Fruit fly (Drosophila melanogaster) whole organism, embryonic: ENCODE data around the gene Cpr5C.

Experiments
- Ada2b ChIP-seq: fragments of 200-800 bp; sonication (Bioruptor generic); IDR thresholded peaks from 2 replicates; pipeline ENCODE4 v1.3.6; 2022; ENCODE audit warnings: missing biosample characterization, missing genetic modification characterization
- CG10147 ChIP-seq: fragments of 200-800 bp; sonication (Bioruptor generic); optimal IDR thresholded peaks from 2 replicates; lab custom pipeline; 2019; ENCODE audit warnings: missing biosample characterization, mild to moderate bottlenecking, missing genetic modification characterization, moderate library complexity
- CG10209 ChIP-seq: fragments of 200-800 bp; sonication (Bioruptor generic); optimal IDR thresholded peaks from 3 replicates; lab custom pipeline; 2017; ENCODE audit warnings: missing biosample characterization, mild to moderate bottlenecking, missing genetic modification characterization, missing genetic modification reagents
- CG10274 ChIP-seq: fragments of 200-800 bp; sonication (Bioruptor generic); optimal IDR thresholded peaks from 3 replicates; lab custom pipeline; 2017; ENCODE audit warnings: missing biosample characterization, mild to moderate bottlenecking, missing genetic modification characterization
- CG10321 ChIP-seq: fragments of 200-800 bp; sonication (Bioruptor generic); IDR thresholded peaks from 2 replicates; pipeline ENCODE4 v1.3.6; 2022; ENCODE audit warnings: missing biosample characterization, missing genetic modification characterization
- CG10431 ChIP-seq: fragments of 200-800 bp; sonication (Bioruptor generic); optimal IDR thresholded peaks from 3 replicates; lab custom pipeline; 2018; ENCODE audit warnings: missing biosample characterization, mild to moderate bottlenecking, missing genetic modification characterization
- CG11398 ChIP-seq: fragments of 200-800 bp; sonication (Bioruptor generic); optimal IDR thresholded peaks from 2 replicates; lab custom pipeline; 2016; ENCODE audit warnings: missing biosample characterization, missing genetic modification characterization
- CG13123 ChIP-seq: fragments of 200-800 bp; sonication (Bioruptor generic); optimal IDR thresholded peaks from 2 replicates; lab custom pipeline; 2016; ENCODE audit warnings: missing biosample characterization, missing genetic modification characterization
- CG13296 ChIP-seq: fragments of 200-800 bp; sonication (Bioruptor generic); optimal IDR thresholded peaks from 3 replicates; lab custom pipeline; 2018; ENCODE audit warnings: missing biosample characterization, mild to moderate bottlenecking, missing genetic modification characterization
- CG14050 ChIP-seq: fragments of 200-800 bp; sonication (Bioruptor generic); IDR thresholded peaks from 3 replicates; pipeline ENCODE4 v1.3.6; 2022; ENCODE audit warnings: missing biosample characterization, missing genetic modification characterization
- CG15269 ChIP-seq: fragments of 200-800 bp; sonication (Bioruptor generic); optimal IDR thresholded peaks from 2 replicates; lab custom pipeline; 2018; ENCODE audit warnings: missing biosample characterization, mild to moderate bottlenecking, missing genetic modification characterization, moderate library complexity
- CG15601 ChIP-seq: fragments of 200-800 bp; sonication (Bioruptor generic); optimal IDR thresholded peaks from 3 replicates; lab custom pipeline; 2019; ENCODE audit warnings: missing biosample characterization, mild to moderate bottlenecking, missing genetic modification characterization, moderate library complexity
- CG1603 ChIP-seq: fragments of 200-800 bp; sonication (Bioruptor generic); optimal IDR thresholded peaks from 2 replicates; lab custom pipeline; 2019; ENCODE audit warnings: missing biosample characterization, mild to moderate bottlenecking, missing genetic modification characterization, moderate library complexity
- CG1832 ChIP-seq: fragments of 200-800 bp; sonication (Bioruptor generic); optimal IDR thresholded peaks from 2 replicates; lab custom pipeline; 2017; ENCODE audit warnings: missing biosample characterization, mild to moderate bottlenecking, missing genetic modification characterization, inconsistent platforms
- CG2120 ChIP-seq: fragments of 200-800 bp; sonication (Bioruptor generic); optimal IDR thresholded peaks from 3 replicates; lab custom pipeline; 2016; ENCODE audit warnings: missing biosample characterization, missing genetic modification characterization
- CG2712 ChIP-seq: fragments of 200-800 bp; optimal IDR thresholded peaks from 3 replicates; lab custom pipeline; 2019; ENCODE audit warnings: missing biosample characterization, mild to moderate bottlenecking, missing genetic modification characterization, moderate library complexity
- CG3838 ChIP-seq: fragments of 200-800 bp; sonication (Bioruptor generic); optimal IDR thresholded peaks from 3 replicates; lab custom pipeline; 2016; ENCODE audit warnings: missing biosample characterization, missing genetic modification characterization
- CG3847 ChIP-seq: fragments of 200-800 bp; sonication (Bioruptor generic); IDR thresholded peaks from 2 replicates; pipeline ENCODE4 v1.3.6; 2022; ENCODE audit warnings: missing biosample characterization, missing genetic modification characterization
- CG6765 ChIP-seq: fragments of 200-800 bp; sonication (Bioruptor generic); optimal IDR thresholded peaks from 3 replicates; lab custom pipeline; 2017; ENCODE audit warnings: missing biosample characterization, mild to moderate bottlenecking, missing genetic modification characterization
- Doc3 ChIP-seq: fragments of 200-800 bp; sonication (Bioruptor generic); IDR thresholded peaks from 3 replicates; pipeline ENCODE4 v1.3.6; 2022; ENCODE audit warnings: missing biosample characterization, missing genetic modification characterization; ENCODE audit not compliant: partially characterized antibody
- Drgx ChIP-seq: fragments of 200-800 bp; sonication (Bioruptor generic); IDR thresholded peaks from 2 replicates; pipeline ENCODE4 v1.3.6; 2022; ENCODE audit warnings: missing biosample characterization, missing genetic modification characterization
- E2f2 ChIP-seq: fragments of 200-800 bp; sonication (Bioruptor generic); IDR thresholded peaks from 2 replicates; pipeline ENCODE4 v1.3.6; 2022; ENCODE audit warnings: missing biosample characterization, missing genetic modification characterization
- H15 ChIP-seq: fragments of 200-800 bp; sonication (Bioruptor generic); IDR thresholded peaks from 3 replicates; pipeline ENCODE4 v1.3.6; 2022; ENCODE audit warnings: missing biosample characterization, missing genetic modification characterization
- MTF-1 ChIP-seq: fragments of 200-800 bp; sonication (Bioruptor generic); optimal IDR thresholded peaks from 2 replicates; lab custom pipeline; 2018; ENCODE audit warnings: missing biosample characterization, mild to moderate bottlenecking, missing genetic modification characterization, borderline replicate concordance
- NC2β ChIP-seq: fragments of 200-800 bp; sonication (Bioruptor generic); optimal IDR thresholded peaks from 2 replicates; lab custom pipeline; 2016; ENCODE audit warnings: missing biosample characterization, missing genetic modification characterization
- Scr ChIP-seq: fragments of 200-800 bp; sonication (Bioruptor generic); IDR thresholded peaks from 2 replicates; pipeline ENCODE4 v1.3.6; 2022; ENCODE audit warnings: missing biosample characterization, missing genetic modification characterization; ENCODE audit not compliant: partially characterized antibody
- TFAM ChIP-seq: fragments of 200-800 bp; sonication (Bioruptor generic); optimal IDR thresholded peaks from 2 replicates; lab custom pipeline; 2017; ENCODE audit warnings: missing biosample characterization, missing genetic modification characterization, inconsistent platforms
- Vsx1 ChIP-seq: fragments of 200-800 bp; sonication (Bioruptor generic); optimal IDR thresholded peaks from 2 replicates; lab custom pipeline; 2017; ENCODE audit warnings: missing biosample characterization, mild to moderate bottlenecking, missing genetic modification characterization, missing genetic modification reagents
- Xrp1 ChIP-seq: fragments of 200-800 bp; sonication (Bioruptor generic); IDR thresholded peaks from 2 replicates; pipeline ENCODE4 v1.3.6; 2022; ENCODE audit warnings: missing biosample characterization, missing genetic modification characterization
- YL-1 ChIP-seq: fragments of 200-800 bp; sonication (Bioruptor generic); optimal IDR thresholded peaks from 3 replicates; lab custom pipeline; 2017; ENCODE audit warnings: missing biosample characterization, mild to moderate bottlenecking, missing genetic modification characterization
- br ChIP-seq: fragments of >200 bp; optimal IDR thresholded peaks from 2 replicates; lab custom pipeline; 2017
- chif ChIP-seq, 2 experiments: fragments of 200-800 bp; sonication (Bioruptor generic); optimal IDR thresholded peaks; 3 replicates each; lab custom pipeline; 2016; ENCODE audit warnings: missing biosample characterization in 2 of 2, missing genetic modification characterization in 2 of 2
- dpn ChIP-seq, 2 experiments: fragments of 200-800 bp; sonication (Bioruptor generic); optimal IDR thresholded peaks; 3 replicates each; lab custom pipeline; 2016; ENCODE audit warnings: missing biosample characterization in 2 of 2, missing genetic modification characterization in 2 of 2
- ewg ChIP-seq: fragments of 200-800 bp; sonication (Bioruptor generic); optimal IDR thresholded peaks from 3 replicates; lab custom pipeline; 2017; ENCODE audit warnings: mild to moderate bottlenecking, missing biosample characterization, missing genetic modification reagents, missing genetic modification characterization
- eyg ChIP-seq: fragments of 200-800 bp; sonication (Bioruptor generic); optimal IDR thresholded peaks from 3 replicates; lab custom pipeline; 2016; ENCODE audit warnings: missing biosample characterization, missing genetic modification characterization
- fd102C ChIP-seq: fragments of 200-800 bp; sonication (Bioruptor generic); optimal IDR thresholded peaks from 2 replicates; lab custom pipeline; 2018; ENCODE audit warnings: missing biosample characterization, mild to moderate bottlenecking, missing genetic modification characterization, moderate library complexity
- gfzf ChIP-seq: fragments of 200-800 bp; sonication (Bioruptor generic); optimal IDR thresholded peaks from 2 replicates; lab custom pipeline; 2016; ENCODE audit warnings: missing biosample characterization, mild to moderate bottlenecking, missing genetic modification characterization, moderate library complexity
- jing ChIP-seq: fragments of 200-800 bp; sonication (Bioruptor generic); optimal IDR thresholded peaks from 2 replicates; lab custom pipeline; 2018; ENCODE audit warnings: missing biosample characterization, mild to moderate bottlenecking, missing genetic modification characterization
- onecut ChIP-seq: fragments of 200-800 bp; sonication (Bioruptor generic); IDR thresholded peaks from 2 replicates; pipeline ENCODE4 v1.3.6; 2022; ENCODE audit warnings: missing biosample characterization, missing genetic modification characterization
- org-1 ChIP-seq: fragments of 200-800 bp; sonication (Bioruptor generic); optimal IDR thresholded peaks from 2 replicates; lab custom pipeline; 2017; ENCODE audit warnings: missing biosample characterization, missing genetic modification characterization
- peb ChIP-seq: fragments of 200-800 bp; sonication (Bioruptor generic); IDR thresholded peaks from 2 replicates; pipeline ENCODE4 v1.3.6; 2022; ENCODE audit warnings: missing biosample characterization, missing genetic modification characterization
- pho ChIP-seq: fragments of 200-800 bp; sonication (Bioruptor generic); optimal IDR thresholded peaks from 2 replicates; lab custom pipeline; 2016; ENCODE audit warnings: missing biosample characterization, missing genetic modification characterization
- prd ChIP-seq, 3 experiments: fragments of >200 bp in 2 of 3; fragments of 200-800 bp in 1 of 3; sonication (Bioruptor generic) in 1 of 3; optimal IDR thresholded peaks in 2 of 3; IDR thresholded peaks in 1 of 3; 2 replicates in 2 of 3; 3 replicates in 1 of 3; pipeline versions ENCODE4 v1.3.6 to Lab custom; 2017 to 2022; ENCODE audit warnings: missing biosample characterization in 1 of 3, missing genetic modification characterization in 1 of 3
- sens ChIP-seq: fragments of 200-800 bp; sonication (Bioruptor generic); peaks from one replicate; lab custom pipeline; 2016; ENCODE audit warnings: missing biosample characterization, missing genetic modification characterization
- sisA ChIP-seq: fragments of 200-800 bp; sonication (Bioruptor generic); IDR thresholded peaks from 2 replicates; pipeline ENCODE4 v1.3.6; 2022; ENCODE audit warnings: missing biosample characterization, missing genetic modification characterization
- zfh1 ChIP-seq: fragments of 200-800 bp; sonication (Bioruptor generic); IDR thresholded peaks from 3 replicates; pipeline ENCODE4 v1.3.6; 2022; ENCODE audit warnings: missing biosample characterization, missing genetic modification characterization

Gene Cpr5C

DNA sequence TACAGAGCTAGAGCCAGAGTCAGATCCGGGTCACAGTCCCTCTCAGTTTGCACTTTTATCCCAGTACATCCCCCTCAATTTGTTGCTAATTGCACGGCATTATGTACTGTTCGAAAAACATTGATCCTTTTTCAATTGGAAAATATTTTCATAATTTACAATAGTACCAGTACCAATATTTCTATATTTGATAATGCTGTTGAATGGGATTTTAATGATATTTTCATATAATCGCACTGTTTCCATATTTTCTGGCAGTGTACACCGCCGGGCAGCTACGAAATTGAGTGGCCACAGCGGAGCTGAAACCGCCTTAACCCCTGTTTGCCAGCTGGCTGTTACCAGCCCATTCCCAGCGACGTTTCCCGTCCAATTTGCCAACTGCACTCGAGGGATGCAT lies 3.8 kb upstream of the Cpr5C start:
- TF ChIP-seq CG6765 (GFP tag; lab: Kevin White, UChicago) (no peak), pho (GFP tag; lab: Kevin White, UChicago) (no peak), br (lab: Kevin White, UChicago) (no peak), CG11398 (GFP tag; lab: Kevin White, UChicago) (no peak), ewg (GFP tag; lab: Kevin White, UChicago) (no peak), zfh1 (0 out of 3 replicates have a peak, but pooled peaks have one; percentile 20), CG10431 (GFP tag; lab: Kevin White, UChicago) (no peak), CG1832 (no peak), Xrp1 (peak; percentile 15; the same call in 1 of the 2 replicates), CG10274 (no peak), YL-1 (GFP tag; lab: Kevin White, UChicago) (no peak), sisA (GFP tag; lab: Robert Waterston, UW) (no peak), gfzf (GFP tag; lab: Kevin White, UChicago) (no peak), CG10209 (GFP tag; lab: Kevin White, UChicago) (no peak), Doc3 (GFP tag; lab: Robert Waterston, UW) (no peak), CG1603 (tag; lab: Kevin White, UChicago) (no peak), chif (GFP tag; optimal IDR thresholded peaks at IDR 0.05; lab: Kevin White, UChicago) (no peak), NC2β (GFP tag; lab: Kevin White, UChicago) (no peak), peb (GFP tag; lab: Robert Waterston, UW) (no peak), E2f2 (GFP tag; lab: Robert Waterston, UW) (no peak), CG13296 (GFP tag; lab: Kevin White, UChicago) (no peak), fd102C (GFP tag; lab: Kevin White, UChicago) (no peak), TFAM (GFP tag; lab: Kevin White, UChicago) (no peak), Ada2b (GFP tag; lab: Robert Waterston, UW) (no peak), sens (GFP tag; lab: Kevin White, UChicago) (peak; percentile 72), CG2712 (tag; lab: Kevin White, UChicago) (peak; percentile 5), CG10321 (GFP tag; lab: Robert Waterston, UW) (no peak), Drgx (no peak), Scr (no peak), MTF-1 (GFP tag; lab: Kevin White, UChicago) (no peak), jing (no peak), CG2120 (GFP tag; lab: Kevin White, UChicago) (no peak), Vsx1 (GFP tag; lab: Kevin White, UChicago) (no peak), CG15601 (tag; lab: Kevin White, UChicago) (no peak), CG15269 (tag; lab: Kevin White, UChicago) (no peak), H15 (no peak), CG10147 (no peak), dpn (GFP tag; optimal IDR thresholded peaks at IDR 0.05; lab: Kevin White, UChicago) (no peak), CG3838 (GFP tag; lab: Kevin White, UChicago) (no peak), prd (optimal IDR thresholded peaks at IDR 0.05; lab: Kevin White, UChicago) (no peak), prd (GFP tag; IDR thresholded peaks at IDR 0.05; lab: Robert Waterston, UW) (peak; percentile 13; the same call in 1 of the 3 replicates), org-1 (GFP tag; lab: Kevin White, UChicago) (no peak)

DNA sequence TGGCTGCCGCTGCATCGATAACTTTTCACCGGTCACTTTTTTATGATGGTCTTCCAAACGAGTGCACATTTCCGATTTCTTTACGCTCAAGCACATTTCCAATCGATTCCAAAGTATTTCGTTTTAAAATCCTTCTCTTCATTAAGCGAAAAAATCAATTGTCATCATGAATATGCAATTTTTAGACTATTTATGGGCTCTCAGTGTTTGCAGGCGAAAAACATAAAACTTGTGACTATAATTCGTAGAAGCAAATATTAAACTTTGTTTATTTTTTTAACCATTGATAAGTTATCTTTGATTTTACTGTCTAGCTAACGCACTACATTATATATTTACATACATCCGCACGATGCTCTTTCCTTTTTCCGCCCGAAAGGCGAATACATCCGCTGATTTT lies 4.2 kb downstream of the Cpr5C start, which contains the start of gene Prosbeta2R1:
Prosbeta2R1 (plus strand) TSS at position 301 of the 400 bp plus-strand sequence.
- no peak for TF ChIP-seq CG14050 (GFP tag; lab: Robert Waterston, UW)
- no peak for TF ChIP-seq CG13123 (GFP tag; lab: Kevin White, UChicago)
- TF ChIP-seq eyg (GFP tag; lab: Kevin White, UChicago) = no peak
- TF ChIP-seq CG3847 (GFP tag; lab: Robert Waterston, UW) = no peak
- TF ChIP-seq CG3838 (GFP tag; lab: Kevin White, UChicago) = no peak
- no peak for TF ChIP-seq onecut (GFP tag; lab: Robert Waterston, UW)
- TF ChIP-seq prd (optimal IDR thresholded peaks at IDR 0.05; lab: Kevin White, UChicago) = no peak
- no peak for TF ChIP-seq prd (GFP tag; IDR thresholded peaks at IDR 0.05; lab: Robert Waterston, UW)
